Fruit fly (Drosophila melanogaster): ENCODE results near the gene Mybbp1A.

Mybbp1A gene

DNA sequence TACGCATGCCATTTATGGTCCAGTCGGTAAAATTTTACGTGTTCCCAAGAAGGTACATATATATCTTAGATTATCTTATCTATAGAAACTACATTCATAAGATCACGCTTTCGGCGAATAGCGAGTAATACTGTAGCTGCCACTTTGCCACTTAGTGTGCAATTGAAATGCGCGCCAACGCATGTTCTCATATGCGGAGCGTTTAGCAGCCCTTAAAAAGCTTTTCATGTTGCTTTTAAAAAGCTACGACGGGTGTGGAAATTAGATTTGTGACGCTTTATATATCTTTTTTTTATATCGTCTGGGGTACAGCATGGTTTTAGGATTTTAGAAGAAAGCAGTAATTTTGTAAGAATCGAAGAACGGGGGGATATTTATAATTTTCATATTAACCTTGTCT, 28.4 kb downstream of the Mybbp1A start:
- TF ChIP-seq CG4496 (GFP tag; IDR thresholded peaks at IDR 0.05) (no peak), Ets98B (GFP tag; IDR thresholded peaks at IDR 0.05) (no peak), gl (tag; optimal IDR thresholded peaks at IDR 0.05) (no peak), CG10348 (GFP tag; IDR thresholded peaks at IDR 0.05) (no peak), CG15710 (tag; optimal IDR thresholded peaks at IDR 0.05) (no peak), Snoo (tag; optimal IDR thresholded peaks at IDR 0.05) (no peak), CG12605 (GFP tag; IDR thresholded peaks at IDR 0.05) (no peak)

DNA sequence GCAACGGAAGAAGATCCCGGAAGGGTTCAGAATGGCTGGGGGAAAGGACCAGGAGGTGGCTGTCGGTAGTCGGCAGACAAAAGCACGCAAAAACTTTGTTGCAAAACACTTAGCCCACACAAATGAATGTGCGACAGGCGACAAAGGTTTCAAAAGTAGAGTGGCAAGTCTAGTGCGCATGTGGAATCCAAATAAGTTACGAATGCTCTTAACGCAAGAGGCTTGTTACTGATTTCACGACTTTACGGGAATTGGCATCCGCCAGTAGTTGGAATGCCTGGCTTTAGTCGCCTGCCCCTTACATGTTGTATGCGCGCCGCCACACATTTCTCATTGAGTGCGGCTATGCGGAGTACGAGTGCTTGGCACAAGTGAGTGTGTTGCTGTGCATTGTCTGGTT, 48.9 kb downstream of the Mybbp1A start:
- TF ChIP-seq CG32121 (GFP tag; IDR thresholded peaks at IDR 0.05) (0 out of 2 replicates have a peak, but pooled peaks have one; percentile 31), rn (GFP tag; IDR thresholded peaks at IDR 0.05) (no peak), Snoo (tag; optimal IDR thresholded peaks at IDR 0.05) (no peak), gl (tag; optimal IDR thresholded peaks at IDR 0.05) (no peak), CG13204 (GFP tag; optimal IDR thresholded peaks at IDR 0.05) (no peak), CG14655 (GFP tag; optimal IDR thresholded peaks at IDR 0.05) (peak; percentile 31), Pif1B (GFP tag; optimal IDR thresholded peaks at IDR 0.05) (no peak), CG15710 (tag; optimal IDR thresholded peaks at IDR 0.05) (peak; percentile 15), CG34367 (tag; optimal IDR thresholded peaks at IDR 0.05) (no peak), Pif1A (GFP tag; optimal IDR thresholded peaks at IDR 0.05) (peak; percentile 35), CG9948 (tag; optimal IDR thresholded peaks at IDR 0.05) (peak; percentile 12), CG17806 (tag; optimal IDR thresholded peaks at IDR 0.05) (no peak), CG8159 (tag; optimal IDR thresholded peaks at IDR 0.05) (no peak), CG8301 (tag; optimal IDR thresholded peaks at IDR 0.05) (no peak), Ets98B (GFP tag; IDR thresholded peaks at IDR 0.05) (peak; percentile 55; the same call in 1 of the 2 replicates), D1 (tag; optimal IDR thresholded peaks at IDR 0.05) (no peak), CG10348 (GFP tag; IDR thresholded peaks at IDR 0.05) (no peak), CG4496 (GFP tag; IDR thresholded peaks at IDR 0.05) (peak; percentile 62; the same call in 2 of the 3 replicates), EcR (GFP tag; optimal IDR thresholded peaks at IDR 0.05) (no peak), fd96Ca (GFP tag; IDR thresholded peaks at IDR 0.05) (no peak; the same call in 2 of the 3 replicates), CG12605 (GFP tag; IDR thresholded peaks at IDR 0.05) (no peak)

All from whole organism, pupa.